Fruit fly (Drosophila melanogaster) whole organism, embryonic: Measurements from ENCODE around the gene Pde9.

Experiments used
- Abd-B ChIP-seq: fragments of 200-800 bp; sonication (Bioruptor generic); optimal IDR thresholded peaks from 2 replicates; lab custom pipeline; 2018; ENCODE audit warnings: missing biosample characterization, mild to moderate bottlenecking, missing genetic modification characterization, moderate library complexity
- Bgb ChIP-seq: fragments of 200-800 bp; sonication (Bioruptor generic); IDR thresholded peaks from 2 replicates; pipeline ENCODE4 v1.3.6; 2022; ENCODE audit warnings: missing biosample characterization, missing genetic modification characterization; ENCODE audit not compliant: partially characterized antibody
- CG12236 ChIP-seq: fragments of 200-800 bp; sonication (Bioruptor generic); optimal IDR thresholded peaks from 2 replicates; lab custom pipeline; 2016; ENCODE audit warnings: missing biosample characterization, missing genetic modification characterization
- CG12769 ChIP-seq: fragments of 200-800 bp; sonication (Bioruptor generic); optimal IDR thresholded peaks from 2 replicates; lab custom pipeline; 2019; ENCODE audit warnings: missing biosample characterization, mild to moderate bottlenecking, missing genetic modification characterization, moderate library complexity
- CG15479 ChIP-seq: fragments of 200-800 bp; sonication (Bioruptor generic); optimal IDR thresholded peaks from 3 replicates; lab custom pipeline; 2019; ENCODE audit warnings: missing biosample characterization, mild to moderate bottlenecking, missing genetic modification characterization, moderate library complexity
- CG15514 ChIP-seq: fragments of 200-800 bp; sonication (Bioruptor generic); optimal IDR thresholded peaks from 3 replicates; lab custom pipeline; 2017; ENCODE audit warnings: missing biosample characterization, missing genetic modification characterization, mild to moderate bottlenecking, moderate library complexity, missing genetic modification reagents
- CG1603 ChIP-seq: fragments of 200-800 bp; sonication (Bioruptor generic); optimal IDR thresholded peaks from 2 replicates; lab custom pipeline; 2019; ENCODE audit warnings: missing biosample characterization, mild to moderate bottlenecking, missing genetic modification characterization, moderate library complexity
- CG16815 ChIP-seq: fragments of 200-800 bp; sonication (Bioruptor generic); optimal IDR thresholded peaks from 3 replicates; lab custom pipeline; 2017; ENCODE audit warnings: missing biosample characterization, mild to moderate bottlenecking, missing genetic modification characterization
- CG17385 ChIP-seq: fragments of 200-800 bp; sonication (Bioruptor generic); optimal IDR thresholded peaks from 3 replicates; lab custom pipeline; 2018; ENCODE audit warnings: missing biosample characterization, mild to moderate bottlenecking, missing genetic modification characterization
- CG3407 ChIP-seq: fragments of 200-800 bp; sonication (Bioruptor generic); optimal IDR thresholded peaks from 2 replicates; lab custom pipeline; 2018; ENCODE audit warnings: missing biosample characterization, mild to moderate bottlenecking, missing genetic modification characterization
- CG4360 ChIP-seq: fragments of 200-800 bp; sonication (Bioruptor generic); IDR thresholded peaks from 2 replicates; pipeline ENCODE4 v1.3.6; 2022; ENCODE audit warnings: missing biosample characterization, missing genetic modification characterization
- CG5180 ChIP-seq: fragments of 200-800 bp; sonication (Bioruptor generic); optimal IDR thresholded peaks from 3 replicates; lab custom pipeline; 2017; ENCODE audit warnings: missing biosample characterization, missing genetic modification characterization, mild to moderate bottlenecking, moderate library complexity, missing genetic modification reagents
- CG6683 ChIP-seq: fragments of 200-800 bp; sonication (Bioruptor generic); optimal IDR thresholded peaks from 2 replicates; lab custom pipeline; 2017; ENCODE audit warnings: missing biosample characterization, mild to moderate bottlenecking, missing genetic modification characterization, missing genetic modification reagents
- CG6689 ChIP-seq: fragments of 200-800 bp; sonication (Bioruptor generic); IDR thresholded peaks from 2 replicates; pipeline ENCODE4 v1.3.6; 2022; ENCODE audit warnings: missing biosample characterization, missing genetic modification characterization
- CG7745 ChIP-seq: fragments of 200-800 bp; sonication (Bioruptor generic); optimal IDR thresholded peaks from 2 replicates; lab custom pipeline; 2018; ENCODE audit warnings: missing biosample characterization, mild to moderate bottlenecking, missing genetic modification characterization, moderate library complexity
- CG7987 ChIP-seq: fragments of 200-800 bp; sonication (Bioruptor generic); optimal IDR thresholded peaks from 2 replicates; lab custom pipeline; 2018; ENCODE audit warnings: missing biosample characterization, mild to moderate bottlenecking, missing genetic modification characterization, moderate library complexity
- CG9727 ChIP-seq: fragments of 200-800 bp; sonication (Bioruptor generic); optimal IDR thresholded peaks from 3 replicates; lab custom pipeline; 2017; ENCODE audit warnings: missing biosample characterization, mild to moderate bottlenecking, missing genetic modification characterization
- E2f2 ChIP-seq: fragments of 200-800 bp; sonication (Bioruptor generic); IDR thresholded peaks from 2 replicates; pipeline ENCODE4 v1.3.6; 2022; ENCODE audit warnings: missing biosample characterization, missing genetic modification characterization
- GATAe ChIP-seq: fragments of 200-800 bp; sonication (Bioruptor generic); conservative IDR thresholded peaks from 2 replicates; pipeline ENCODE4 v1.3.6; 2022; ENCODE audit warnings: missing biosample characterization, missing genetic modification characterization
- Meics ChIP-seq: fragments of 200-800 bp; sonication (Bioruptor generic); optimal IDR thresholded peaks from 2 replicates; lab custom pipeline; 2017; ENCODE audit warnings: missing biosample characterization, mild to moderate bottlenecking, missing genetic modification characterization
- NK7.1 ChIP-seq: fragments of 200-800 bp; sonication (Bioruptor generic); optimal IDR thresholded peaks from 3 replicates; lab custom pipeline; 2016; ENCODE audit warnings: missing biosample characterization, missing genetic modification characterization
- Nf-YC ChIP-seq: fragments of 200-800 bp; optimal IDR thresholded peaks from 3 replicates; lab custom pipeline; 2019; ENCODE audit warnings: missing biosample characterization, mild to moderate bottlenecking, missing genetic modification characterization, moderate library complexity
- Xrp1 ChIP-seq: fragments of 200-800 bp; sonication (Bioruptor generic); IDR thresholded peaks from 2 replicates; pipeline ENCODE4 v1.3.6; 2022; ENCODE audit warnings: missing biosample characterization, missing genetic modification characterization
- ara ChIP-seq: fragments of 200-800 bp; sonication (Bioruptor generic); IDR thresholded peaks from 2 replicates; pipeline ENCODE4 v1.3.6; 2022; ENCODE audit warnings: missing biosample characterization, missing genetic modification characterization
- cg ChIP-seq: fragments of 200-800 bp; sonication (Bioruptor generic); optimal IDR thresholded peaks from 3 replicates; lab custom pipeline; 2019; ENCODE audit warnings: missing biosample characterization, mild to moderate bottlenecking, missing genetic modification characterization, moderate library complexity
- corto ChIP-seq: fragments of 200-800 bp; sonication (Bioruptor generic); optimal IDR thresholded peaks from 2 replicates; lab custom pipeline; 2016; ENCODE audit warnings: missing biosample characterization, mild to moderate bottlenecking, missing genetic modification characterization, moderate library complexity
- dmrt11E ChIP-seq: fragments of 200-800 bp; sonication (Bioruptor generic); optimal IDR thresholded peaks from 3 replicates; lab custom pipeline; 2018; ENCODE audit warnings: missing biosample characterization, mild to moderate bottlenecking, missing genetic modification characterization, moderate library complexity
- dysf ChIP-seq: fragments of 200-800 bp; sonication (Bioruptor generic); IDR thresholded peaks from 3 replicates; pipeline ENCODE4 v1.3.6; 2022; ENCODE audit warnings: missing biosample characterization, missing genetic modification characterization
- ftz-f1 ChIP-seq: fragments of 200-800 bp; sonication (Bioruptor generic); optimal IDR thresholded peaks from 2 replicates; lab custom pipeline; 2016; ENCODE audit warnings: missing biosample characterization, missing genetic modification characterization
- gem ChIP-seq: fragments of 200-800 bp; sonication (Bioruptor generic); optimal IDR thresholded peaks from 2 replicates; lab custom pipeline; 2019; ENCODE audit warnings: missing biosample characterization, mild to moderate bottlenecking, missing genetic modification characterization, moderate library complexity
- grn ChIP-seq: fragments of 200-800 bp; sonication (Bioruptor generic); optimal IDR thresholded peaks from 3 replicates; lab custom pipeline; 2017; ENCODE audit warnings: missing biosample characterization, missing genetic modification characterization
- kni ChIP-seq: fragments of 200-800 bp; sonication (Bioruptor generic); optimal IDR thresholded peaks from 3 replicates; lab custom pipeline; 2017; ENCODE audit warnings: mild to moderate bottlenecking, missing biosample characterization, missing genetic modification reagents, missing genetic modification characterization
- lbe ChIP-seq: fragments of 200-800 bp; sonication (Bioruptor generic); optimal IDR thresholded peaks from 2 replicates; lab custom pipeline; 2016; ENCODE audit warnings: missing biosample characterization, mild to moderate bottlenecking, missing genetic modification characterization
- nom ChIP-seq: fragments of 200-800 bp; sonication (Bioruptor generic); optimal IDR thresholded peaks from 2 replicates; lab custom pipeline; 2017; ENCODE audit warnings: missing biosample characterization, missing genetic modification characterization, mild to moderate bottlenecking, moderate library complexity, missing genetic modification reagents
- otp ChIP-seq: fragments of 200-800 bp; sonication (Bioruptor generic); IDR thresholded peaks from 3 replicates; pipeline ENCODE4, ENCODE4 v1.3.6; 2022; ENCODE audit warnings: missing biosample characterization, missing genetic modification characterization
- p53 ChIP-seq: fragments of 200-800 bp; sonication (Bioruptor generic); optimal IDR thresholded peaks from 2 replicates; lab custom pipeline; 2016; ENCODE audit warnings: missing biosample characterization, missing genetic modification characterization
- sd ChIP-seq: fragments of 200-800 bp; sonication (Bioruptor generic); optimal IDR thresholded peaks from 3 replicates; lab custom pipeline; 2018; ENCODE audit warnings: missing biosample characterization, mild to moderate bottlenecking, missing genetic modification characterization, moderate library complexity
- sqz ChIP-seq: fragments of 200-800 bp; sonication (Bioruptor generic); optimal IDR thresholded peaks from 3 replicates; lab custom pipeline; 2018; ENCODE audit warnings: missing biosample characterization, mild to moderate bottlenecking, missing genetic modification characterization
- tgo ChIP-seq: fragments of 200-800 bp; sonication (Bioruptor generic); IDR thresholded peaks from 3 replicates; pipeline ENCODE4 v1.3.6; 2022; ENCODE audit warnings: missing biosample characterization, missing genetic modification characterization
- toy ChIP-seq: fragments of 200-800 bp; sonication (Bioruptor generic); IDR thresholded peaks from 2 replicates; pipeline ENCODE4 v1.3.6; 2022; ENCODE audit warnings: missing biosample characterization, missing genetic modification characterization
- tup ChIP-seq: fragments of 200-800 bp; sonication (Bioruptor generic); optimal IDR thresholded peaks from 2 replicates; lab custom pipeline; 2016; ENCODE audit warnings: missing biosample characterization, mild to moderate bottlenecking, missing genetic modification characterization, moderate library complexity
- vvl ChIP-seq: fragments of 200-800 bp; sonication (Bioruptor generic); IDR thresholded peaks from 2 replicates; pipeline ENCODE4 v1.3.6; 2022; ENCODE audit warnings: missing biosample characterization, missing genetic modification characterization

Pde9 gene

DNA sequence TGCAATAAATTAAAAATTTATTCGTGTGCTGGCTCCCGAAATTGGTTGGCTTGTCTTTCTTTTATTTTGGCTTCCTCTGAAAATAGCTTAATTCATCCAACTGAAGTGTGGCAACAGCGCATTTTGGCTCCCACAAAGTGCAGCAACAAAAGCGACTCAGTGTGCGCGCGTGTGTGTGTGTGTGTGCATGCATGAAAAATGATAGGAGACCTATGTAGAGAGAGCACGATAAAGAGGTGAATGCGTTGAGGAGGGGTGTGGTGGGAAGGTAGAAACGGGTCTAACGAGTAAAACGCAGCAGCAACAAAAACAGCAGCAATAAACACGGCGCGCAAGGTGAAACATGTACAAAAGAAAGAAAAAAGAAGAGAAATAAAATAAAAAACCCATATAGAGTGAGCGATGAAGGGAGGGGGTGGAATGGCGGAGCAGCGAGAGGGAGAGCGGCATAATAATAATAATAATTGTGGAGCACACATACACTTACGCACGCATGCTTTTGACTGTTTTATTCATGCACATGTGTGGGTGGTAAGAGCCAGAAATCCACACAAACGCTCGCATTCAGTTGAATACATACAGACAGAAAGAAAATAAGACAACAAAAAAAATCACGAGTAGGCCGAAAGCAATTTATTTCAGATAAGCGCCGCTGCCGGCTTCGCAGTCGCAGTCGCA, 159.9 kb downstream of the Pde9 start (continued):
- TF ChIP-seq sqz: peak; percentile 84
- TF ChIP-seq toy: no peak
- TF ChIP-seq GATAe (GFP tag; lab: Robert Waterston, UW): 0 out of 2 replicates have a peak, but pooled peaks have one; percentile 27
- TF ChIP-seq otp (GFP tag; lab: Robert Waterston, UW): peak; percentile 31; the same call in 1 of the 3 replicates
- peak; percentile 6 for TF ChIP-seq CG15514
- TF ChIP-seq CG9727 (GFP tag; lab: Kevin White, UChicago): peak; percentile 17
- TF ChIP-seq NK7.1 (GFP tag; lab: Kevin White, UChicago): peak; percentile 27
- peak; percentile 69 for TF ChIP-seq CG5180 (GFP tag; lab: Kevin White, UChicago)
- peak; percentile 8 for TF ChIP-seq CG7745 (tag; lab: Kevin White, UChicago)
- no peak for TF ChIP-seq CG7987 (GFP tag; lab: Kevin White, UChicago)
- peak; percentile 8 for TF ChIP-seq gem
- TF ChIP-seq ara: 0 out of 2 replicates have a peak, but pooled peaks have one; percentile 19
- TF ChIP-seq E2f2 (GFP tag; lab: Robert Waterston, UW): peak; percentile 6; the same call in 1 of the 2 replicates
- peak; percentile 86 for TF ChIP-seq p53
- peak; percentile 9 for TF ChIP-seq CG12769 (tag; lab: Kevin White, UChicago)
- TF ChIP-seq ftz-f1: peak; percentile 26
- TF ChIP-seq dysf (GFP tag; lab: Robert Waterston, UW): no peak
- peak; percentile 15; the same call in 1 of the 2 replicates for TF ChIP-seq Xrp1 (GFP tag; lab: Robert Waterston, UW)
- no peak for TF ChIP-seq CG16815 (GFP tag; lab: Kevin White, UChicago)
- no peak for TF ChIP-seq CG6683
- peak; percentile 33; the same call in 1 of the 2 replicates for TF ChIP-seq CG6689 (GFP tag; lab: Robert Waterston, UW)
- TF ChIP-seq corto (GFP tag; lab: Kevin White, UChicago): peak; percentile 38
- TF ChIP-seq Abd-B (GFP tag; lab: Kevin White, UChicago): peak; percentile 50
- no peak for TF ChIP-seq tup
- peak; percentile 16 for TF ChIP-seq Meics
- TF ChIP-seq CG4360 (GFP tag; lab: Robert Waterston, UW): peak; percentile 77
- TF ChIP-seq CG12236: no peak
- TF ChIP-seq Bgb (GFP tag; lab: Robert Waterston, UW): peak; percentile 9; the same call in 1 of the 2 replicates
- TF ChIP-seq CG15479: peak; percentile 10
- TF ChIP-seq nom (GFP tag; lab: Kevin White, UChicago): peak; percentile 98
- TF ChIP-seq Nf-YC: peak; percentile 27
- peak; percentile 42 for TF ChIP-seq grn (GFP tag; lab: Kevin White, UChicago)
- TF ChIP-seq sd (tag; lab: Kevin White, UChicago): peak; percentile 74
- TF ChIP-seq vvl (GFP tag; lab: Robert Waterston, UW): peak; percentile 45; the same call in 1 of the 2 replicates
- 0 out of 3 replicates have a peak, but pooled peaks have one; percentile 20 for TF ChIP-seq tgo (GFP tag; lab: Robert Waterston, UW)
- TF ChIP-seq cg (GFP tag; lab: Kevin White, UChicago): peak; percentile 88
- TF ChIP-seq lbe (GFP tag; lab: Kevin White, UChicago): peak; percentile 61
- peak; percentile 99 for TF ChIP-seq kni
- TF ChIP-seq CG3407 (GFP tag; lab: Kevin White, UChicago): peak; percentile 100
- peak; percentile 36 for TF ChIP-seq dmrt11E
- peak; percentile 20 for TF ChIP-seq CG1603
- no peak for TF ChIP-seq CG17385 (GFP tag; lab: Kevin White, UChicago)
